Worm (Caenorhabditis elegans): ENCODE measurements around the gene his-72.
A peak's percentile ranks its signal among the peaks of the same experiment; 100 is the strongest.

Gene his-72

ce11 chrIII:12368462-12369306 lies at the start of gene his-72:
Gene his-72, minus strand, starts transcription at chrIII:12369050.
- no peak for TF ChIP-seq aha-1 (tag; optimal IDR thresholded peaks at IDR 0.05)
- TF ChIP-seq elt-2 (tag; optimal IDR thresholded peaks at IDR 0.05): peak; percentile 31
- TF ChIP-seq sptf-1 (tag; optimal IDR thresholded peaks at IDR 0.05): no peak
- no peak for TF ChIP-seq ama-1 (optimal IDR thresholded peaks at IDR 0.05)
- TF ChIP-seq snu-23 (GFP tag; optimal IDR thresholded peaks at IDR 0.05): peak; percentile 33
- peak; percentile 41 to 62 (median 50) for TF ChIP-seq dpl-1 (GFP tag; optimal IDR thresholded peaks at IDR 0.05)
- TF ChIP-seq efl-1 (optimal IDR thresholded peaks at IDR 0.05): peak; percentile 43 to 56
- peak; percentile 54 to 89 for TF ChIP-seq efl-1 (GFP tag; optimal IDR thresholded peaks at IDR 0.05 in 1 of 2)
- peak; percentile 40 for TF ChIP-seq swsn-7 (tag; optimal IDR thresholded peaks at IDR 0.05)
- no peak for TF ChIP-seq pqm-1 (tag; optimal IDR thresholded peaks at IDR 0.05)
- no peak for TF ChIP-seq nhr-11 (tag; optimal IDR thresholded peaks at IDR 0.05)
- no peak for TF ChIP-seq snpc-4 (tag; optimal IDR thresholded peaks at IDR 0.05)
- no peak for TF ChIP-seq egl-27 (tag; optimal IDR thresholded peaks at IDR 0.05)
- peak; percentile 48 for TF ChIP-seq tbx-2 (tag; optimal IDR thresholded peaks at IDR 0.05)
- TF ChIP-seq unc-62 (GFP tag; optimal IDR thresholded peaks at IDR 0.05): no peak
- TF ChIP-seq lin-13 (GFP tag; optimal IDR thresholded peaks at IDR 0.05): peak; percentile 59
- no peak for TF ChIP-seq blmp-1 (tag; optimal IDR thresholded peaks at IDR 0.05)
- TF ChIP-seq alr-1 (tag; optimal IDR thresholded peaks at IDR 0.05; ENCODE audit: borderline replicate concordance): no peak
- TF ChIP-seq sox-4 (tag; optimal IDR thresholded peaks at IDR 0.05): no peak
- TF ChIP-seq ets-5 (GFP tag; IDR thresholded peaks at IDR 0.05): no peak
- no peak for TF ChIP-seq C16A3.4 (tag; optimal IDR thresholded peaks at IDR 0.05)
- no peak for TF ChIP-seq nhr-237 (tag; optimal IDR thresholded peaks at IDR 0.05)
- TF ChIP-seq nhr-84 (tag; optimal IDR thresholded peaks at IDR 0.05): no peak
- no peak for TF ChIP-seq ceh-90 (tag; optimal IDR thresholded peaks at IDR 0.05)
- no peak for TF ChIP-seq hlh-4 (tag; optimal IDR thresholded peaks at IDR 0.05)
- TF ChIP-seq nhr-47 (tag; optimal IDR thresholded peaks at IDR 0.05): peak; percentile 66
- no peak for TF ChIP-seq pag-3 (tag; optimal IDR thresholded peaks at IDR 0.05; ENCODE audit: borderline replicate concordance, insufficient read depth)
- TF ChIP-seq sup-37 (GFP tag; optimal IDR thresholded peaks at IDR 0.05): no peak
- no peak for TF ChIP-seq fos-1 (tag; optimal IDR thresholded peaks at IDR 0.05)
- TF ChIP-seq grh-1 (GFP tag; IDR thresholded peaks at IDR 0.05): peak; percentile 38; the same call in 1 of the 2 replicates
- peak; percentile 51 for TF ChIP-seq rnt-1 (tag; optimal IDR thresholded peaks at IDR 0.05)
- peak; percentile 47 to 53 for TF ChIP-seq lsy-2 (tag; optimal IDR thresholded peaks at IDR 0.05)
- TF ChIP-seq mep-1 (tag; optimal IDR thresholded peaks at IDR 0.05): peak; percentile 40
- no peak for TF ChIP-seq C34B4.2 (tag; optimal IDR thresholded peaks at IDR 0.05)
- no peak for TF ChIP-seq nhr-77 (tag; optimal IDR thresholded peaks at IDR 0.05)
- TF ChIP-seq nhr-90 (tag; optimal IDR thresholded peaks at IDR 0.05; ENCODE audit: poor library complexity): peak; percentile 29
- peak in 2 of 3 experiments; percentile 56 to 75 for TF ChIP-seq ceh-82 (tag; optimal IDR thresholded peaks at IDR 0.05)
- TF ChIP-seq nhr-28 (tag; optimal IDR thresholded peaks at IDR 0.05): no peak
- TF ChIP-seq lin-15B (tag; optimal IDR thresholded peaks at IDR 0.05): no peak
- peak; percentile 42 to 47 for TF ChIP-seq mdl-1 (tag; optimal IDR thresholded peaks at IDR 0.05)
- peak in 1 of 2 experiments; percentile 60 for TF ChIP-seq ztf-11 (tag; optimal IDR thresholded peaks at IDR 0.05)
- peak; percentile 13 for TF ChIP-seq lir-3 (tag; optimal IDR thresholded peaks at IDR 0.05; ENCODE audit: poor library complexity)
- no peak for TF ChIP-seq ces-1 (GFP tag; optimal IDR thresholded peaks at IDR 0.05)
- TF ChIP-seq elt-3 (tag; optimal IDR thresholded peaks at IDR 0.05): peak in 1 of 6 experiments; percentile 2
- no peak for TF ChIP-seq lin-39 (tag; optimal IDR thresholded peaks at IDR 0.05)
- no peak for TF ChIP-seq hlh-17 (GFP tag; optimal IDR thresholded peaks at IDR 0.05; ENCODE audit: borderline replicate concordance)
- no peak for TF ChIP-seq hpl-2 (GFP tag; optimal IDR thresholded peaks at IDR 0.05)
- TF ChIP-seq ceh-8 (GFP tag; optimal IDR thresholded peaks at IDR 0.05): no peak
- TF ChIP-seq xbp-1 (tag; optimal IDR thresholded peaks at IDR 0.05): peak; percentile 29
- TF ChIP-seq fkh-4 (tag; optimal IDR thresholded peaks at IDR 0.05; ENCODE audit: borderline replicate concordance): no peak
- TF ChIP-seq nhr-12 (tag; optimal IDR thresholded peaks at IDR 0.05): no peak

All from whole organism, L1 larva.